Fruit fly (Drosophila melanogaster) whole organism: ENCODE results near the gene CG14020.

ENCODE experiments used
- CG8478 ChIP-seq: fragments of >200 bp; optimal IDR thresholded peaks from 2 replicates; lab custom pipeline; 2018; ENCODE audit warnings: inconsistent platforms
- Dll ChIP-seq: fragments of >200 bp; optimal IDR thresholded peaks from 2 replicates; lab custom pipeline; 2017
- EcR ChIP-seq, 2 experiments: fragments of >200 bp; optimal IDR thresholded peaks; 2 replicates each; lab custom pipeline; 2017; ENCODE audit warnings: missing biosample characterization in 2 of 2, missing genetic modification characterization in 2 of 2, missing genetic modification reagents in 2 of 2
- pan ChIP-seq: fragments of >200 bp; optimal IDR thresholded peaks from 2 replicates; lab custom pipeline; 2017
- psq ChIP-seq: fragments of >200 bp; optimal IDR thresholded peaks from 2 replicates; lab custom pipeline; 2017
- usp ChIP-seq: fragments of >200 bp; optimal IDR thresholded peaks from 2 replicates; lab custom pipeline; 2017; ENCODE audit warnings: missing biosample characterization, missing genetic modification characterization, mixed read lengths

Gene CG14020

DNA sequence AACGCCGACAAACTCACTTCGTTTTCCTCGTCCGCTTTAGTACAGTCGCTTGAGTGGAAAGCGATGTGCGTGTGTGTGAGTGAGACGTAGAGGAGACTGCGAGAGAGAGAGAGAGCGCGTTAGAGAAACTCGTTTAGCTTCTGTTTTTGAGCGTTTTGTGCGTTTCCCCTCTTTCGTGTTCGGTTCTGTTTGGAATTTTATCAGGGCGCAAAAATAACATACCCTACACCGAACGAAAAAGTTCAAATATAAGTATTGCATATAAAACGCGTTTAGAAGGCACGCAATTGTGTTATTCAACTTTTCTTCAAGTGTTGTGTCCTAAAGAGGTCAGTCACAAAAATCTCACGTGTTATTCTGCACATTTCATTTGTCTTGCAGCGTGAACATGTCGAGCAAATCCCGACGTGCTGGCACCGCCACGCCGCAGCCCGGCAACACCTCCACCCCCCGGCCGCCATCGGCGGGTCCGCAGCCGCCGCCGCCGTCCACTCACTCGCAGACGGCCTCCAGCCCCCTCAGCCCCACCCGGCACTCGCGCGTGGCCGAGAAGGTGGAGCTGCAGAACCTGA lies 25.5 kb downstream of the CG14020 start:
- TF ChIP-seq EcR (GFP tag; optimal IDR thresholded peaks at IDR 0.05; lab: Kevin White, UChicago) = no peak
- TF ChIP-seq Dll (lab: Kevin White, UChicago) = no peak
- TF ChIP-seq CG8478 (lab: Kevin White, UChicago) = no peak
- no peak for TF ChIP-seq usp (GFP tag; lab: Kevin White, UChicago)
- no peak for TF ChIP-seq pan
- no peak for TF ChIP-seq psq (lab: Kevin White, UChicago)

DNA sequence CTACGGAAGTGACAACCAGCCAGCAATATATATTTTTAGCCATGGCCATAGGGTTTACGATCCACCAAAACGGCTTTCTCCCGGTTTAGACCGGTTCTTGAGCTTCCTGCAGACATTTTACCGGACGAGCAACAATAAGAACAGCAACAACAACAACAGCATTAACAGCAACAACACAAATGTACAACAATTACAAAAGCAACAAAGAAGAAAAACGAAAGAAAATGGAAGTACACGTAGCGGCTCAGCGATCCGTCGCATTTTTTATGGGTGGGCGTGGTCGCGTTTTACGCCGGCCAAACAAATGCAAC lies 28.6 kb downstream of the CG14020 start:
- TF ChIP-seq Dll (lab: Kevin White, UChicago) = no peak
- no peak for TF ChIP-seq usp (GFP tag; lab: Kevin White, UChicago)
- no peak for TF ChIP-seq CG8478 (lab: Kevin White, UChicago)
- no peak for TF ChIP-seq pan
- no peak for TF ChIP-seq psq (lab: Kevin White, UChicago)
- TF ChIP-seq EcR (GFP tag; optimal IDR thresholded peaks at IDR 0.05; lab: Kevin White, UChicago) = no peak

- TF ChIP-seq CG8478 (lab: Kevin White, UChicago) (no peak), psq (lab: Kevin White, UChicago) (no peak), pan (no peak)
Observed at dm6 chr2L:5546518-5547287, 29.2 kb downstream of the CG14020 start, which contains the start of gene Oscillin. Gene Oscillin, plus strand, starts transcription at chr2L:5547086.

dm6 chr2L:5547288-5547777 lies 29.8 kb downstream of the CG14020 start:
- TF ChIP-seq pan (no peak), usp (GFP tag; lab: Kevin White, UChicago) (no peak), CG8478 (lab: Kevin White, UChicago) (no peak)

- TF ChIP-seq EcR (GFP tag; optimal IDR thresholded peaks at IDR 0.05; lab: Kevin White, UChicago) (no peak), Dll (lab: Kevin White, UChicago) (no peak), usp (GFP tag; lab: Kevin White, UChicago) (no peak), psq (lab: Kevin White, UChicago) (no peak), CG8478 (lab: Kevin White, UChicago) (no peak), pan (no peak)
Observed at dm6 chr2L:5550735-5551134, 33.2 kb downstream of the CG14020 start, which contains the start of gene CG14014. Gene CG14014, minus strand, starts transcription at chr2L:5550835.

dm6 chr2L:5551538-5551937 lies 34.0 kb downstream of the CG14020 start, which contains the start of gene CG18269:
Gene CG18269, plus strand, starts transcription at chr2L:5551838.
- TF ChIP-seq psq (lab: Kevin White, UChicago) = no peak
- no peak for TF ChIP-seq Dll (lab: Kevin White, UChicago)
- TF ChIP-seq EcR (GFP tag; optimal IDR thresholded peaks at IDR 0.05; lab: Kevin White, UChicago) = no peak
- TF ChIP-seq pan = no peak
- TF ChIP-seq CG8478 (lab: Kevin White, UChicago) = no peak

DNA sequence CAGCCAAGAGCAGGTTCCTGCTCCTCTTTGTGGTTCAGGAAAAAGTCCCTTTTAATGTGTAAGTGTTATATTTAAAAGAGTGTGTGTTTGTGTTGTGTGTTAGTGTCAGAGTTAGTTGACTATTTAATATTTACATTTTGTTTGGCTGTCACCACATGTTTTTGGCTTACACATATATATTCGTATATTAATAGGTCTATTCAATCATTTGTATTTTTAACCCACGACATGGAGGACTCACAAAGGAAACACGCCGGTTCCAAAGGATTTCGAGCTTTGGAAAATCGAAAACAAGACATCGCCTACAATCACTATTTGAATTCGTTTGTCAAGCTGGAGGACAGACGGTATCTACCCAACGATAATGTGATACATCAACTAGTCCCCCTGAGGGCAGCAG lies 36.2 kb downstream of the CG14020 start, which contains the start of the genes CG14013 and CG14017:
TSS of gene CG14013 (minus strand) at position 101 of the 400 bp plus-strand sequence.
TSS of gene CG14017 (plus strand) at position 148 of the 400 bp plus-strand sequence.
- TF ChIP-seq usp (GFP tag; lab: Kevin White, UChicago) = no peak
- no peak for TF ChIP-seq Dll (lab: Kevin White, UChicago)
- no peak for TF ChIP-seq CG8478 (lab: Kevin White, UChicago)
- TF ChIP-seq EcR (GFP tag; optimal IDR thresholded peaks at IDR 0.05; lab: Kevin White, UChicago) = no peak
- TF ChIP-seq pan = no peak
- TF ChIP-seq psq (lab: Kevin White, UChicago) = no peak

DNA sequence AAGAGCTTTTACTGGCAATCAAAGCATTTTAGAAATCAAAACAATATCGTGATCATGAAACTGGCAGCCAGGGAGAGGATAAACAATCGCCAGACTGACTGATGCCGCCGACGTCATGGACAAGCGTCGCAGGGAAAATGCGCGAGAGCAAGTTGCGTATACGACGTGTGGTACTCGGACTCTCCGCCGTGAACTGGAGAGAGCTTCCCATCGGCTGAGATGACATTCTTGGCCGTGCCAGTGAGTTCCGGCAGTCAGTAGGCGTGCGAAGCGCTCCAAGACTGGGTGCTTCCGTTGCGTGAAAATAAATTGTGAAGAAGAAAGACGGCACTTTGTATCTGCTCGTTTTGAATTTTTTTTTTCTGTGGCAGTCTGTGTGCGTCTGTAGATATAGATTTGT lies 37.3 kb downstream of the CG14020 start, which contains the start of gene GluRIIA:
TSS of gene GluRIIA (plus strand) at position 255 of the 400 bp plus-strand sequence.
- no peak for TF ChIP-seq CG8478 (lab: Kevin White, UChicago)
- no peak for TF ChIP-seq usp (GFP tag; lab: Kevin White, UChicago)
- TF ChIP-seq Dll (lab: Kevin White, UChicago) = no peak
- TF ChIP-seq psq (lab: Kevin White, UChicago) = no peak
- TF ChIP-seq EcR (GFP tag; optimal IDR thresholded peaks at IDR 0.05; lab: Kevin White, UChicago) = no peak
- TF ChIP-seq pan = no peak

DNA sequence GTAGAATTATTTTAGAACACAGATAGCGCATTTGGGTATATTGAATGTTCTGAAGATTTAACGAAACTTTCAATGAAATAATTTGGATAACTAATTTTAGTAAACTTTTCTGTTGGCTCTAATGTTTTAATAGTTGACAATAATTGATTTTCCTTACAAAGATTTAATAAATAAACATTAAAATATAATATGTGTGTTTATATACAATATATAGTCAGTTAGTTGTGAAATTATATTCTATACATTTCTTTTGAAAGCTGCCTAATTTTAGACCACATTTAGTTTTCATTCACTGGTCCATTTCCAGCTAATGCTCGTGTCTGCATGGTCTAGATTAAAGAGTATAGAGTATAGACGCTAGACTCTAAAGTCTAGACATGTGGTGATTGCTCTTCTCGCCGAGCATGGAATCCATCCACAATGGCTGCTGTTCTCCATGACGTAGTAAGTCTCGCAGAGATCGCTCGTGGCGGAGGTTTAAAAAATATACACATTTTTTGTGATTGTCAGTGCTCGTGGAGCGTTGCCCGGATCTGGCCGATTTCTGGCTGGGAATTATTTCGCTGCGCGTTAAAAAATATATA lies 41.4 kb downstream of the CG14020 start, which contains the start of gene GluRIIB:
TSS of gene GluRIIB (plus strand) at position 534 of the 584 bp plus-strand sequence.
- TF ChIP-seq usp (GFP tag; lab: Kevin White, UChicago) = no peak
- TF ChIP-seq EcR (GFP tag; optimal IDR thresholded peaks at IDR 0.05; lab: Kevin White, UChicago) = no peak
- TF ChIP-seq psq (lab: Kevin White, UChicago) = no peak
- TF ChIP-seq CG8478 (lab: Kevin White, UChicago) = no peak
- no peak for TF ChIP-seq Dll (lab: Kevin White, UChicago)
- TF ChIP-seq pan = no peak

dm6 chr2L:5567103-5567502 lies 49.6 kb downstream of the CG14020 start:
- TF ChIP-seq usp (GFP tag; lab: Kevin White, UChicago) (no peak), Dll (lab: Kevin White, UChicago) (no peak), EcR (GFP tag; optimal IDR thresholded peaks at IDR 0.05; lab: Kevin White, UChicago) (no peak), pan (no peak), CG8478 (lab: Kevin White, UChicago) (no peak), psq (lab: Kevin White, UChicago) (no peak)
